Fruit fly (Drosophila melanogaster) whole organism, embryonic: Measurements from ENCODE around the gene CG15212.

Source experiments
- Aef1 ChIP-seq: fragments of 200-800 bp; sonication (Bioruptor generic); IDR thresholded peaks from 3 replicates; pipeline ENCODE4 v1.3.6; 2022; ENCODE audit warnings: missing biosample characterization, missing genetic modification characterization
- CG13123 ChIP-seq: fragments of 200-800 bp; sonication (Bioruptor generic); optimal IDR thresholded peaks from 2 replicates; lab custom pipeline; 2016; ENCODE audit warnings: missing biosample characterization, missing genetic modification characterization
- CG13894 ChIP-seq: fragments of 200-800 bp; sonication (Bioruptor generic); optimal IDR thresholded peaks from 3 replicates; lab custom pipeline; 2018; ENCODE audit warnings: missing biosample characterization, mild to moderate bottlenecking, missing genetic modification characterization, moderate library complexity
- CG14860 ChIP-seq: fragments of 200-800 bp; sonication (Bioruptor generic); IDR thresholded peaks from 3 replicates; pipeline ENCODE4 v1.3.6; 2022; ENCODE audit warnings: missing biosample characterization, missing genetic modification characterization; ENCODE audit not compliant: partially characterized antibody
- CG15514 ChIP-seq: fragments of 200-800 bp; sonication (Bioruptor generic); optimal IDR thresholded peaks from 3 replicates; lab custom pipeline; 2017; ENCODE audit warnings: missing biosample characterization, missing genetic modification characterization, mild to moderate bottlenecking, moderate library complexity, missing genetic modification reagents
- CG17802 ChIP-seq: fragments of 200-800 bp; sonication (Bioruptor generic); optimal IDR thresholded peaks from 2 replicates; lab custom pipeline; 2018; ENCODE audit warnings: missing biosample characterization, mild to moderate bottlenecking, missing genetic modification characterization, moderate library complexity
- CG17829 ChIP-seq: fragments of 200-800 bp; optimal IDR thresholded peaks from 2 replicates; lab custom pipeline; 2019; ENCODE audit warnings: missing biosample characterization, mild to moderate bottlenecking, missing genetic modification characterization, moderate library complexity
- CG1832 ChIP-seq: fragments of 200-800 bp; sonication (Bioruptor generic); optimal IDR thresholded peaks from 2 replicates; lab custom pipeline; 2017; ENCODE audit warnings: missing biosample characterization, mild to moderate bottlenecking, missing genetic modification characterization, inconsistent platforms
- CG18599 ChIP-seq: fragments of 200-800 bp; sonication (Bioruptor generic); optimal IDR thresholded peaks from 3 replicates; lab custom pipeline; 2017; ENCODE audit warnings: missing biosample characterization, missing genetic modification characterization, mild to moderate bottlenecking, moderate library complexity, missing genetic modification reagents
- CG2712 ChIP-seq: fragments of 200-800 bp; optimal IDR thresholded peaks from 3 replicates; lab custom pipeline; 2019; ENCODE audit warnings: missing biosample characterization, mild to moderate bottlenecking, missing genetic modification characterization, moderate library complexity
- CG32772 ChIP-seq: fragments of 200-800 bp; sonication (Bioruptor generic); IDR thresholded peaks from 2 replicates; pipeline ENCODE4 v1.3.6; 2022; ENCODE audit warnings: missing biosample characterization, missing genetic modification characterization
- CG3847 ChIP-seq: fragments of 200-800 bp; sonication (Bioruptor generic); IDR thresholded peaks from 2 replicates; pipeline ENCODE4 v1.3.6; 2022; ENCODE audit warnings: missing biosample characterization, missing genetic modification characterization
- CG4360 ChIP-seq: fragments of 200-800 bp; sonication (Bioruptor generic); IDR thresholded peaks from 2 replicates; pipeline ENCODE4 v1.3.6; 2022; ENCODE audit warnings: missing biosample characterization, missing genetic modification characterization
- CG4854 ChIP-seq: fragments of 200-800 bp; sonication (Bioruptor generic); optimal IDR thresholded peaks from 2 replicates; lab custom pipeline; 2016; ENCODE audit warnings: missing biosample characterization, missing genetic modification characterization, inconsistent platforms
- CG7745 ChIP-seq: fragments of 200-800 bp; sonication (Bioruptor generic); optimal IDR thresholded peaks from 2 replicates; lab custom pipeline; 2018; ENCODE audit warnings: missing biosample characterization, mild to moderate bottlenecking, missing genetic modification characterization, moderate library complexity
- CG7839 ChIP-seq: fragments of 200-800 bp; sonication (Bioruptor generic); optimal IDR thresholded peaks from 3 replicates; lab custom pipeline; 2018; ENCODE audit warnings: missing biosample characterization, mild to moderate bottlenecking, missing genetic modification characterization, moderate library complexity
- CG8924 ChIP-seq: fragments of 200-800 bp; optimal IDR thresholded peaks from 3 replicates; lab custom pipeline; 2019; ENCODE audit warnings: missing biosample characterization, mild to moderate bottlenecking, missing genetic modification characterization, moderate library complexity
- Dip2 ChIP-seq: fragments of 200-800 bp; sonication (Bioruptor generic); IDR thresholded peaks from 2 replicates; pipeline ENCODE4 v1.3.6; 2022; ENCODE audit warnings: missing biosample characterization, missing genetic modification characterization
- Dp ChIP-seq: fragments of 200-800 bp; sonication (Bioruptor generic); optimal IDR thresholded peaks from 2 replicates; lab custom pipeline; 2018; ENCODE audit warnings: missing biosample characterization, mild to moderate bottlenecking, missing genetic modification characterization, moderate library complexity
- H2.0 ChIP-seq: fragments of 200-800 bp; sonication (Bioruptor generic); IDR thresholded peaks from 2 replicates; pipeline ENCODE4 v1.3.6; 2022; ENCODE audit warnings: missing biosample characterization, missing genetic modification characterization
- Hand ChIP-seq: fragments of 200-800 bp; sonication (Bioruptor generic); optimal IDR thresholded peaks from 2 replicates; lab custom pipeline; 2017; ENCODE audit warnings: mild to moderate bottlenecking, missing biosample characterization, missing genetic modification reagents, missing genetic modification characterization
- Myb ChIP-seq: fragments of 200-800 bp; sonication (Bioruptor generic); optimal IDR thresholded peaks from 2 replicates; lab custom pipeline; 2016; ENCODE audit warnings: missing biosample characterization, missing genetic modification characterization
- Nf-YA ChIP-seq: fragments of 200-800 bp; sonication (Bioruptor generic); IDR thresholded peaks from 2 replicates; pipeline ENCODE4 v1.3.6; 2022; ENCODE audit warnings: missing biosample characterization, missing genetic modification characterization
- Nf-YC ChIP-seq: fragments of 200-800 bp; optimal IDR thresholded peaks from 3 replicates; lab custom pipeline; 2019; ENCODE audit warnings: missing biosample characterization, mild to moderate bottlenecking, missing genetic modification characterization, moderate library complexity
- Spps ChIP-seq: fragments of 200-800 bp; sonication (Bioruptor generic); optimal IDR thresholded peaks from 2 replicates; lab custom pipeline; 2018; ENCODE audit warnings: missing biosample characterization, mild to moderate bottlenecking, missing genetic modification characterization
- Ssrp ChIP-seq: fragments of 200-800 bp; sonication (Bioruptor generic); optimal IDR thresholded peaks from 2 replicates; lab custom pipeline; 2018; ENCODE audit warnings: missing biosample characterization, mild to moderate bottlenecking, missing genetic modification characterization, moderate library complexity
- amos ChIP-seq: fragments of 200-800 bp; sonication (Bioruptor generic); IDR thresholded peaks from 2 replicates; pipeline ENCODE4 v1.3.6; 2022; ENCODE audit warnings: missing biosample characterization, missing genetic modification characterization; ENCODE audit not compliant: partially characterized antibody
- ase ChIP-seq: fragments of 200-800 bp; sonication (Bioruptor generic); IDR thresholded peaks from 3 replicates; pipeline ENCODE4 v1.3.6; 2022; ENCODE audit warnings: missing biosample characterization, missing genetic modification characterization
- ash1 ChIP-seq: fragments of 200-800 bp; sonication (Bioruptor generic); optimal IDR thresholded peaks from 2 replicates; lab custom pipeline; 2018; ENCODE audit warnings: missing biosample characterization, mild to moderate bottlenecking, missing genetic modification characterization
- bigmax ChIP-seq: fragments of 200-800 bp; sonication (Bioruptor generic); optimal IDR thresholded peaks from 2 replicates; lab custom pipeline; 2018; ENCODE audit warnings: missing biosample characterization, mild to moderate bottlenecking, missing genetic modification characterization
- br ChIP-seq: fragments of >200 bp; optimal IDR thresholded peaks from 2 replicates; lab custom pipeline; 2017
- croc ChIP-seq: fragments of 200-800 bp; sonication (Bioruptor generic); conservative IDR thresholded peaks from 3 replicates; pipeline ENCODE4 v1.3.6; 2022; ENCODE audit warnings: missing biosample characterization, missing genetic modification characterization
- da ChIP-seq: fragments of 200-800 bp; sonication (Bioruptor generic); optimal IDR thresholded peaks from 2 replicates; lab custom pipeline; 2016; ENCODE audit warnings: missing biosample characterization, missing genetic modification characterization
- dan ChIP-seq: fragments of 200-800 bp; sonication (Bioruptor generic); IDR thresholded peaks from 2 replicates; pipeline ENCODE4 v1.3.6; 2022; ENCODE audit warnings: missing biosample characterization, missing genetic modification characterization
- dmrt99B ChIP-seq: fragments of 200-800 bp; sonication (Bioruptor generic); optimal IDR thresholded peaks from 2 replicates; lab custom pipeline; 2018; ENCODE audit warnings: missing biosample characterization, mild to moderate bottlenecking, missing genetic modification characterization, moderate library complexity
- dpn ChIP-seq, 2 experiments: fragments of 200-800 bp; sonication (Bioruptor generic); optimal IDR thresholded peaks; 3 replicates each; lab custom pipeline; 2016; ENCODE audit warnings: missing biosample characterization in 2 of 2, missing genetic modification characterization in 2 of 2
- eve ChIP-seq, 2 experiments: fragments of >200 bp; optimal IDR thresholded peaks; 2 replicates each; lab custom pipeline; 2017; ENCODE audit warnings: missing biosample characterization in 2 of 2, missing genetic modification characterization in 2 of 2
- gce ChIP-seq: fragments of 200-800 bp; sonication (Bioruptor generic); IDR thresholded peaks from 3 replicates; pipeline ENCODE4 v1.3.6; 2022; ENCODE audit warnings: missing biosample characterization, missing genetic modification characterization
- gfzf ChIP-seq: fragments of 200-800 bp; sonication (Bioruptor generic); optimal IDR thresholded peaks from 2 replicates; lab custom pipeline; 2016; ENCODE audit warnings: missing biosample characterization, mild to moderate bottlenecking, missing genetic modification characterization, moderate library complexity
- her ChIP-seq: fragments of 200-800 bp; sonication (Bioruptor generic); optimal IDR thresholded peaks from 2 replicates; lab custom pipeline; 2016; ENCODE audit warnings: missing biosample characterization, missing genetic modification characterization
- ind ChIP-seq: fragments of 200-800 bp; sonication (Bioruptor generic); optimal IDR thresholded peaks from 3 replicates; lab custom pipeline; 2016; ENCODE audit warnings: missing biosample characterization, missing genetic modification characterization
- insv ChIP-seq, 2 experiments: fragments of 200-800 bp; sonication (Bioruptor generic); optimal IDR thresholded peaks; 3 replicates each; lab custom pipeline; 2016 to 2018; ENCODE audit warnings: missing biosample characterization in 2 of 2, missing genetic modification characterization in 2 of 2
- inv ChIP-seq: fragments of 200-800 bp; sonication (Bioruptor generic); IDR thresholded peaks from 2 replicates; pipeline ENCODE4 v1.3.6; 2022; ENCODE audit warnings: missing biosample characterization, missing genetic modification characterization; ENCODE audit not compliant: partially characterized antibody
- luna ChIP-seq: fragments of 200-800 bp; sonication (Bioruptor generic); optimal IDR thresholded peaks from 2 replicates; lab custom pipeline; 2016; ENCODE audit warnings: missing biosample characterization, missing genetic modification characterization
- schlank ChIP-seq: fragments of 200-800 bp; sonication (Bioruptor generic); optimal IDR thresholded peaks from 2 replicates; lab custom pipeline; 2018; ENCODE audit warnings: missing biosample characterization, mild to moderate bottlenecking, missing genetic modification characterization
- tin ChIP-seq: fragments of 200-800 bp; sonication (Bioruptor generic); optimal IDR thresholded peaks from 3 replicates; lab custom pipeline; 2016; ENCODE audit warnings: missing biosample characterization, missing genetic modification characterization
- vfl ChIP-seq: fragments of 200-800 bp; sonication (Bioruptor generic); optimal IDR thresholded peaks from 2 replicates; lab custom pipeline; 2016; ENCODE audit warnings: missing biosample characterization, missing genetic modification characterization
- wor ChIP-seq: fragments of 200-800 bp; sonication (Bioruptor generic); IDR thresholded peaks from 2 replicates; pipeline ENCODE4 v1.3.6; 2022; ENCODE audit warnings: missing biosample characterization, missing genetic modification characterization
- zen2 ChIP-seq: fragments of 200-800 bp; sonication (Bioruptor generic); IDR thresholded peaks from 3 replicates; pipeline ENCODE4 v1.3.6; 2022; ENCODE audit warnings: missing biosample characterization, missing genetic modification characterization; ENCODE audit not compliant: partially characterized antibody
- zfh2 ChIP-seq: fragments of 200-800 bp; sonication (Bioruptor generic); optimal IDR thresholded peaks from 2 replicates; lab custom pipeline; 2016; ENCODE audit warnings: missing biosample characterization, missing genetic modification characterization

Gene CG15212

dm6 chr3L:5133704-5134430 lies 2.5 kb downstream of the CG15212 start, which contains the start of gene Yod1 (continued):
- TF ChIP-seq gce (GFP tag; lab: Robert Waterston, UW), result no peak
- TF ChIP-seq da (GFP tag; lab: Kevin White, UChicago), result no peak
- no peak for TF ChIP-seq CG1832 (GFP tag; lab: Kevin White, UChicago)
- TF ChIP-seq croc, result no peak
- no peak for TF ChIP-seq wor
- TF ChIP-seq her (GFP tag; lab: Kevin White, UChicago), result no peak
- no peak for TF ChIP-seq tin (GFP tag; lab: Kevin White, UChicago)
- no peak for TF ChIP-seq CG7745 (tag; lab: Kevin White, UChicago)
- TF ChIP-seq CG7839 (tag; lab: Kevin White, UChicago), result no peak
- TF ChIP-seq Nf-YA (GFP tag; lab: Robert Waterston, UW), result no peak
- TF ChIP-seq eve (GFP tag; optimal IDR thresholded peaks at IDR 0.05; lab: Kevin White, UChicago), result no peak
- no peak for TF ChIP-seq ase (GFP tag; lab: Robert Waterston, UW)
- peak; percentile 45; the same call in 1 of the 3 replicates for TF ChIP-seq zen2 (GFP tag; lab: Robert Waterston, UW)
- TF ChIP-seq schlank (tag; lab: Kevin White, UChicago), result no peak
- no peak for TF ChIP-seq ind (GFP tag; lab: Kevin White, UChicago)
- TF ChIP-seq CG14860 (GFP tag; lab: Robert Waterston, UW), result peak; percentile 62; the same call in 1 of the 3 replicates
- TF ChIP-seq Dip2, result no peak
- TF ChIP-seq Spps (tag; lab: Kevin White, UChicago), result no peak
- TF ChIP-seq CG15514 (GFP tag; lab: Kevin White, UChicago), result peak; percentile 64
- peak; percentile 37 for TF ChIP-seq CG17829 (tag; lab: Kevin White, UChicago)
- peak; percentile 40 for TF ChIP-seq CG8924 (tag; lab: Kevin White, UChicago)
- no peak for TF ChIP-seq vfl (GFP tag; lab: Kevin White, UChicago)
- TF ChIP-seq Hand, result no peak
- no peak for TF ChIP-seq CG13894 (tag; lab: Kevin White, UChicago)
- no peak for TF ChIP-seq Aef1 (GFP tag; lab: Robert Waterston, UW)
- TF ChIP-seq ash1 (GFP tag; lab: Kevin White, UChicago), result no peak
- TF ChIP-seq zfh2 (GFP tag; lab: Kevin White, UChicago), result no peak
- TF ChIP-seq bigmax (GFP tag; lab: Kevin White, UChicago), result no peak
- TF ChIP-seq dmrt99B (tag; lab: Kevin White, UChicago), result no peak
- no peak for TF ChIP-seq CG4854 (GFP tag; lab: Kevin White, UChicago)
- TF ChIP-seq insv (GFP tag; optimal IDR thresholded peaks at IDR 0.05; lab: Kevin White, UChicago), result no peak
- TF ChIP-seq H2.0 (GFP tag; lab: Robert Waterston, UW), result no peak
- TF ChIP-seq amos, result peak; percentile 73
- TF ChIP-seq Dp (GFP tag; lab: Kevin White, UChicago), result peak; percentile 96
- peak; percentile 42; the same call in 1 of the 2 replicates for TF ChIP-seq CG4360 (GFP tag; lab: Robert Waterston, UW)
- peak; percentile 35 for TF ChIP-seq inv (GFP tag; lab: Robert Waterston, UW)
- TF ChIP-seq dpn (GFP tag; optimal IDR thresholded peaks at IDR 0.05; lab: Kevin White, UChicago), result no peak
- peak; percentile 17 for TF ChIP-seq Nf-YC
- peak; percentile 13; the same call in 1 of the 2 replicates for TF ChIP-seq CG3847 (GFP tag; lab: Robert Waterston, UW)
- TF ChIP-seq gfzf (GFP tag; lab: Kevin White, UChicago), result peak; percentile 32
- no peak for TF ChIP-seq CG17802 (tag; lab: Kevin White, UChicago)
- TF ChIP-seq dan (GFP tag; lab: Robert Waterston, UW), result no peak
- no peak for TF ChIP-seq br
- no peak for TF ChIP-seq Ssrp (tag; lab: Kevin White, UChicago)
- TF ChIP-seq luna (GFP tag; lab: Kevin White, UChicago), result no peak
- TF ChIP-seq CG18599, result no peak
- TF ChIP-seq CG13123 (GFP tag; lab: Kevin White, UChicago), result no peak
- peak; percentile 13; the same call in 1 of the 2 replicates for TF ChIP-seq CG32772 (GFP tag; lab: Robert Waterston, UW)
- peak; percentile 86 for TF ChIP-seq Myb (GFP tag; lab: Kevin White, UChicago)
- peak; percentile 46 for TF ChIP-seq CG2712
